Worm (Caenorhabditis elegans): Measurements from ENCODE around the gene mam-7.

ce11 chrIII:9932091-9932490, 39.1 kb downstream of the mam-7 start, which contains the start of gene dec-7:
- TF ChIP-seq ztf-23 (GFP tag; IDR thresholded peaks at IDR 0.05), result no peak
- TF ChIP-seq flt-1 (GFP tag; IDR thresholded peaks at IDR 0.05), result no peak
- TF ChIP-seq med-1 (GFP tag; optimal IDR thresholded peaks at IDR 0.05; ENCODE audit: insufficient read depth), result no peak
- TF ChIP-seq ref-1 (GFP tag; conservative IDR thresholded peaks at IDR 0.05), result no peak
- no peak for TF ChIP-seq cog-1 (tag; optimal IDR thresholded peaks at IDR 0.05)
- no peak for TF ChIP-seq klf-2 (GFP tag; conservative IDR thresholded peaks at IDR 0.05)
- TF ChIP-seq ztf-29 (GFP tag; IDR thresholded peaks at IDR 0.05), result no peak
- TF ChIP-seq tab-1 (GFP tag; IDR thresholded peaks at IDR 0.05), result no peak
- TF ChIP-seq T22C8.4 (GFP tag; IDR thresholded peaks at IDR 0.05), result no peak

Measured in whole organism, midembryonic.